Fruit fly (Drosophila melanogaster) whole organism, embryonic: Measurements from ENCODE around the gene CG31344.
A peak's percentile ranks its signal among the peaks of the same experiment; 100 is the strongest.

Experiments
- Antp ChIP-seq: fragments of 200-800 bp; sonication (Bioruptor generic); optimal IDR thresholded peaks from 3 replicates; lab custom pipeline; 2016; ENCODE audit warnings: missing biosample characterization, missing genetic modification characterization
- CG10366 ChIP-seq: fragments of 200-800 bp; sonication (Bioruptor generic); IDR thresholded peaks from 2 replicates; pipeline ENCODE4 v1.3.6; 2022; ENCODE audit warnings: missing biosample characterization, missing genetic modification characterization
- CG11456 ChIP-seq: fragments of 200-800 bp; sonication (Bioruptor generic); IDR thresholded peaks from 3 replicates; pipeline ENCODE4 v1.3.6; 2022; ENCODE audit warnings: missing biosample characterization, missing genetic modification characterization
- CG13287 ChIP-seq: fragments of 200-800 bp; sonication (Bioruptor generic); IDR thresholded peaks from 2 replicates; pipeline ENCODE4 v1.3.6; 2022; ENCODE audit warnings: missing biosample characterization, missing genetic modification characterization; ENCODE audit not compliant: partially characterized antibody
- CG14050 ChIP-seq: fragments of 200-800 bp; sonication (Bioruptor generic); IDR thresholded peaks from 3 replicates; pipeline ENCODE4 v1.3.6; 2022; ENCODE audit warnings: missing biosample characterization, missing genetic modification characterization
- CG14965 ChIP-seq: fragments of 200-800 bp; sonication (Bioruptor generic); optimal IDR thresholded peaks from 2 replicates; lab custom pipeline; 2016; ENCODE audit warnings: missing biosample characterization, missing genetic modification characterization, borderline replicate concordance
- CG1832 ChIP-seq: fragments of 200-800 bp; sonication (Bioruptor generic); optimal IDR thresholded peaks from 2 replicates; lab custom pipeline; 2017; ENCODE audit warnings: missing biosample characterization, mild to moderate bottlenecking, missing genetic modification characterization, inconsistent platforms
- CG2202 ChIP-seq: fragments of 200-800 bp; sonication (Bioruptor generic); optimal IDR thresholded peaks from 2 replicates; lab custom pipeline; 2018; ENCODE audit warnings: missing biosample characterization, mild to moderate bottlenecking, missing genetic modification characterization
- CG31441 ChIP-seq: fragments of 200-800 bp; sonication (Bioruptor generic); IDR thresholded peaks from 2 replicates; pipeline ENCODE4 v1.3.6; 2022; ENCODE audit warnings: missing biosample characterization, missing genetic modification characterization
- CG32772 ChIP-seq: fragments of 200-800 bp; sonication (Bioruptor generic); IDR thresholded peaks from 2 replicates; pipeline ENCODE4 v1.3.6; 2022; ENCODE audit warnings: missing biosample characterization, missing genetic modification characterization
- CG3407 ChIP-seq: fragments of 200-800 bp; sonication (Bioruptor generic); optimal IDR thresholded peaks from 2 replicates; lab custom pipeline; 2018; ENCODE audit warnings: missing biosample characterization, mild to moderate bottlenecking, missing genetic modification characterization
- CG4707 ChIP-seq: fragments of 200-800 bp; sonication (Bioruptor generic); optimal IDR thresholded peaks from 2 replicates; lab custom pipeline; 2018; ENCODE audit warnings: missing biosample characterization, mild to moderate bottlenecking, missing genetic modification characterization, moderate library complexity
- CG5953 ChIP-seq: fragments of 200-800 bp; sonication (Bioruptor generic); IDR thresholded peaks from 2 replicates; pipeline ENCODE4 v1.3.6; 2022; ENCODE audit warnings: missing biosample characterization, missing genetic modification characterization
- CG6791 ChIP-seq: fragments of 200-800 bp; sonication (Bioruptor generic); IDR thresholded peaks from 3 replicates; pipeline ENCODE4 v1.3.6; 2022; ENCODE audit warnings: missing biosample characterization, missing genetic modification characterization; ENCODE audit not compliant: partially characterized antibody
- CG7839 ChIP-seq: fragments of 200-800 bp; sonication (Bioruptor generic); optimal IDR thresholded peaks from 3 replicates; lab custom pipeline; 2018; ENCODE audit warnings: missing biosample characterization, mild to moderate bottlenecking, missing genetic modification characterization, moderate library complexity
- Deaf1 ChIP-seq: fragments of 200-800 bp; optimal IDR thresholded peaks from 3 replicates; lab custom pipeline; 2019; ENCODE audit warnings: missing biosample characterization, mild to moderate bottlenecking, missing genetic modification characterization, moderate library complexity
- Drgx ChIP-seq: fragments of 200-800 bp; sonication (Bioruptor generic); IDR thresholded peaks from 2 replicates; pipeline ENCODE4 v1.3.6; 2022; ENCODE audit warnings: missing biosample characterization, missing genetic modification characterization
- ERR ChIP-seq: fragments of 200-800 bp; sonication (Bioruptor generic); optimal IDR thresholded peaks from 2 replicates; lab custom pipeline; 2016; ENCODE audit warnings: missing biosample characterization, missing genetic modification characterization
- Fer2 ChIP-seq: fragments of 200-800 bp; sonication (Bioruptor generic); optimal IDR thresholded peaks from 2 replicates; lab custom pipeline; 2018; ENCODE audit warnings: missing biosample characterization, mild to moderate bottlenecking, missing genetic modification characterization, moderate library complexity
- HLH54F ChIP-seq: fragments of 200-800 bp; sonication (Bioruptor generic); optimal IDR thresholded peaks from 3 replicates; lab custom pipeline; 2016; ENCODE audit warnings: missing biosample characterization, missing genetic modification characterization
- Hey ChIP-seq: fragments of 200-800 bp; sonication (Bioruptor generic); optimal IDR thresholded peaks from 3 replicates; lab custom pipeline; 2018; ENCODE audit warnings: missing biosample characterization, mild to moderate bottlenecking, missing genetic modification characterization
- MTF-1 ChIP-seq: fragments of 200-800 bp; sonication (Bioruptor generic); optimal IDR thresholded peaks from 2 replicates; lab custom pipeline; 2018; ENCODE audit warnings: missing biosample characterization, mild to moderate bottlenecking, missing genetic modification characterization, borderline replicate concordance
- Opbp ChIP-seq: fragments of 200-800 bp; sonication (Bioruptor generic); IDR thresholded peaks from 3 replicates; pipeline ENCODE4 v1.3.6; 2022; ENCODE audit warnings: missing biosample characterization, missing genetic modification characterization; ENCODE audit not compliant: partially characterized antibody
- Ptx1 ChIP-seq: fragments of 200-800 bp; sonication (Bioruptor generic); IDR thresholded peaks from 2 replicates; pipeline ENCODE4 v1.3.6; 2022; ENCODE audit warnings: missing biosample characterization, missing genetic modification characterization
- Xbp1 ChIP-seq: fragments of 200-800 bp; sonication (Bioruptor generic); optimal IDR thresholded peaks from 3 replicates; lab custom pipeline; 2016; ENCODE audit warnings: missing biosample characterization, mild to moderate bottlenecking, missing genetic modification characterization
- ara ChIP-seq: fragments of 200-800 bp; sonication (Bioruptor generic); IDR thresholded peaks from 2 replicates; pipeline ENCODE4 v1.3.6; 2022; ENCODE audit warnings: missing biosample characterization, missing genetic modification characterization
- btn ChIP-seq: fragments of 200-800 bp; sonication (Bioruptor generic); optimal IDR thresholded peaks from 2 replicates; lab custom pipeline; 2016; ENCODE audit warnings: missing biosample characterization, missing genetic modification characterization
- chm ChIP-seq: fragments of 200-800 bp; sonication (Bioruptor generic); IDR thresholded peaks from 2 replicates; pipeline ENCODE4 v1.3.6; 2022; ENCODE audit warnings: missing biosample characterization, missing genetic modification characterization
- corto ChIP-seq: fragments of 200-800 bp; sonication (Bioruptor generic); optimal IDR thresholded peaks from 2 replicates; lab custom pipeline; 2016; ENCODE audit warnings: missing biosample characterization, mild to moderate bottlenecking, missing genetic modification characterization, moderate library complexity
- croc ChIP-seq: fragments of 200-800 bp; sonication (Bioruptor generic); conservative IDR thresholded peaks from 3 replicates; pipeline ENCODE4 v1.3.6; 2022; ENCODE audit warnings: missing biosample characterization, missing genetic modification characterization
- dmrt99B ChIP-seq: fragments of 200-800 bp; sonication (Bioruptor generic); optimal IDR thresholded peaks from 2 replicates; lab custom pipeline; 2018; ENCODE audit warnings: missing biosample characterization, mild to moderate bottlenecking, missing genetic modification characterization, moderate library complexity
- dysf ChIP-seq: fragments of 200-800 bp; sonication (Bioruptor generic); IDR thresholded peaks from 3 replicates; pipeline ENCODE4 v1.3.6; 2022; ENCODE audit warnings: missing biosample characterization, missing genetic modification characterization
- ftz-f1 ChIP-seq: fragments of 200-800 bp; sonication (Bioruptor generic); optimal IDR thresholded peaks from 2 replicates; lab custom pipeline; 2016; ENCODE audit warnings: missing biosample characterization, missing genetic modification characterization
- gt ChIP-seq: fragments of 200-800 bp; sonication (Bioruptor generic); IDR thresholded peaks from 2 replicates; pipeline ENCODE4 v1.3.6; 2022; ENCODE audit warnings: missing biosample characterization, missing genetic modification characterization
- hbn ChIP-seq: fragments of 200-800 bp; sonication (Bioruptor generic); IDR thresholded peaks from 2 replicates; pipeline ENCODE4 v1.3.6; 2022; ENCODE audit warnings: missing biosample characterization, missing genetic modification characterization; ENCODE audit not compliant: partially characterized antibody
- klu ChIP-seq: fragments of 200-800 bp; sonication (Bioruptor generic); IDR thresholded peaks from 2 replicates; pipeline ENCODE4 v1.3.6; 2022; ENCODE audit warnings: missing biosample characterization, missing genetic modification characterization
- knrl ChIP-seq: fragments of 200-800 bp; sonication (Bioruptor generic); IDR thresholded peaks from 3 replicates; pipeline ENCODE4 v1.3.6; 2022; ENCODE audit warnings: missing biosample characterization, missing genetic modification characterization; ENCODE audit not compliant: partially characterized antibody
- lab ChIP-seq: fragments of 200-800 bp; sonication (Bioruptor generic); optimal IDR thresholded peaks from 3 replicates; lab custom pipeline; 2017; ENCODE audit warnings: missing biosample characterization, missing genetic modification characterization, mild to moderate bottlenecking, moderate library complexity, missing genetic modification reagents
- lilli ChIP-seq: fragments of 200-800 bp; sonication (Bioruptor generic); optimal IDR thresholded peaks from 3 replicates; lab custom pipeline; 2016; ENCODE audit warnings: missing biosample characterization, missing genetic modification characterization
- oc ChIP-seq: fragments of 200-800 bp; sonication (Bioruptor generic); optimal IDR thresholded peaks from 2 replicates; lab custom pipeline; 2018; ENCODE audit warnings: missing biosample characterization, mild to moderate bottlenecking, missing genetic modification characterization, moderate library complexity
- otp ChIP-seq: fragments of 200-800 bp; sonication (Bioruptor generic); IDR thresholded peaks from 3 replicates; pipeline ENCODE4, ENCODE4 v1.3.6; 2022; ENCODE audit warnings: missing biosample characterization, missing genetic modification characterization
- run ChIP-seq: fragments of 200-800 bp; sonication (Bioruptor generic); optimal IDR thresholded peaks from 3 replicates; lab custom pipeline; 2018; ENCODE audit warnings: missing biosample characterization, mild to moderate bottlenecking, missing genetic modification characterization
- sisA ChIP-seq: fragments of 200-800 bp; sonication (Bioruptor generic); IDR thresholded peaks from 2 replicates; pipeline ENCODE4 v1.3.6; 2022; ENCODE audit warnings: missing biosample characterization, missing genetic modification characterization
- slp2 ChIP-seq: fragments of 200-800 bp; sonication (Bioruptor generic); optimal IDR thresholded peaks from 2 replicates; lab custom pipeline; 2016; ENCODE audit warnings: missing biosample characterization, missing genetic modification characterization
- tgo ChIP-seq: fragments of 200-800 bp; sonication (Bioruptor generic); IDR thresholded peaks from 3 replicates; pipeline ENCODE4 v1.3.6; 2022; ENCODE audit warnings: missing biosample characterization, missing genetic modification characterization
- tna ChIP-seq: fragments of 200-800 bp; sonication (Bioruptor generic); IDR thresholded peaks from 2 replicates; pipeline ENCODE4 v1.3.6; 2022; ENCODE audit warnings: missing biosample characterization, missing genetic modification characterization; ENCODE audit not compliant: partially characterized antibody
- tx ChIP-seq: fragments of 200-800 bp; sonication (Bioruptor generic); optimal IDR thresholded peaks from 2 replicates; lab custom pipeline; 2016; ENCODE audit warnings: missing biosample characterization, missing genetic modification characterization
- unpg ChIP-seq: fragments of 200-800 bp; sonication (Bioruptor generic); optimal IDR thresholded peaks from 3 replicates; lab custom pipeline; 2018; ENCODE audit warnings: missing biosample characterization, mild to moderate bottlenecking, missing genetic modification characterization, moderate library complexity
- zen ChIP-seq: fragments of 200-800 bp; sonication (Bioruptor generic); optimal IDR thresholded peaks from 3 replicates; lab custom pipeline; 2018; ENCODE audit warnings: missing biosample characterization, mild to moderate bottlenecking, missing genetic modification characterization, moderate library complexity
- zf30C ChIP-seq: fragments of 200-800 bp; sonication (Bioruptor generic); optimal IDR thresholded peaks from 3 replicates; lab custom pipeline; 2018; ENCODE audit warnings: missing biosample characterization, mild to moderate bottlenecking, missing genetic modification characterization

The CG31344 gene

dm6 chr3R:15213362-15213989 is 11.7 kb downstream of the CG31344 start, which contains the start of the genes CG6654 and CG4210 (continued):
- no peak for TF ChIP-seq MTF-1 (GFP tag; lab: Kevin White, UChicago)
- no peak for TF ChIP-seq CG14050
- no peak for TF ChIP-seq gt (GFP tag; lab: Robert Waterston, UW)
- no peak for TF ChIP-seq CG32772 (GFP tag; lab: Robert Waterston, UW)
- no peak for TF ChIP-seq lab (GFP tag; lab: Kevin White, UChicago)
- no peak for TF ChIP-seq ERR (GFP tag; lab: Kevin White, UChicago)
- TF ChIP-seq Drgx: no peak
- no peak for TF ChIP-seq croc
- no peak for TF ChIP-seq tx (GFP tag; lab: Kevin White, UChicago)
- TF ChIP-seq CG11456: no peak
- TF ChIP-seq zf30C (GFP tag; lab: Kevin White, UChicago): no peak
- 0 out of 2 replicates have a peak, but pooled peaks have one; percentile 9 for TF ChIP-seq chm
- no peak; the same call in 2 of the 3 replicates for TF ChIP-seq dysf (GFP tag; lab: Robert Waterston, UW)
- TF ChIP-seq sisA (GFP tag; lab: Robert Waterston, UW): no peak
- TF ChIP-seq ara (GFP tag; lab: Robert Waterston, UW): no peak
- no peak for TF ChIP-seq CG1832 (GFP tag; lab: Kevin White, UChicago)
- no peak for TF ChIP-seq klu (GFP tag; lab: Robert Waterston, UW)
- TF ChIP-seq CG2202: no peak
- no peak for TF ChIP-seq oc
- no peak for TF ChIP-seq CG7839 (tag; lab: Kevin White, UChicago)
- no peak for TF ChIP-seq CG4707 (GFP tag; lab: Kevin White, UChicago)
- TF ChIP-seq unpg (GFP tag; lab: Kevin White, UChicago): no peak
- TF ChIP-seq lilli (GFP tag; lab: Kevin White, UChicago): peak; percentile 31
- TF ChIP-seq corto (GFP tag; lab: Kevin White, UChicago): no peak
- no peak for TF ChIP-seq Antp (GFP tag; lab: Kevin White, UChicago)
- TF ChIP-seq CG13287: peak; percentile 83
- TF ChIP-seq Opbp (GFP tag; lab: Robert Waterston, UW): peak; percentile 53; the same call in 2 of the 3 replicates
- no peak for TF ChIP-seq btn (GFP tag; lab: Kevin White, UChicago)
- TF ChIP-seq Xbp1 (GFP tag; lab: Kevin White, UChicago): no peak
- TF ChIP-seq Deaf1 (tag; lab: Kevin White, UChicago): no peak
- no peak for TF ChIP-seq run (tag; lab: Kevin White, UChicago)
- no peak for TF ChIP-seq CG3407 (GFP tag; lab: Kevin White, UChicago)
- TF ChIP-seq ftz-f1 (GFP tag; lab: Kevin White, UChicago): peak; percentile 38
- TF ChIP-seq knrl (GFP tag; lab: Robert Waterston, UW): peak; percentile 58; the same call in 2 of the 3 replicates
- TF ChIP-seq tna (GFP tag; lab: Robert Waterston, UW): no peak
- peak; percentile 64 for TF ChIP-seq CG31441 (GFP tag; lab: Robert Waterston, UW)
- TF ChIP-seq slp2 (GFP tag; lab: Kevin White, UChicago): no peak
- TF ChIP-seq CG10366 (GFP tag; lab: Robert Waterston, UW): no peak
- no peak for TF ChIP-seq HLH54F (GFP tag; lab: Kevin White, UChicago)
- no peak for TF ChIP-seq CG5953 (GFP tag; lab: Robert Waterston, UW)
- TF ChIP-seq dmrt99B (tag; lab: Kevin White, UChicago): no peak
- no peak for TF ChIP-seq otp
- no peak for TF ChIP-seq tgo
- peak; percentile 39 for TF ChIP-seq hbn (GFP tag; lab: Robert Waterston, UW)
- TF ChIP-seq zen: peak; percentile 36
- no peak for TF ChIP-seq CG14965 (GFP tag; lab: Kevin White, UChicago)
- TF ChIP-seq Fer2 (tag; lab: Kevin White, UChicago): no peak
- no peak for TF ChIP-seq CG6791
- TF ChIP-seq Hey (tag; lab: Kevin White, UChicago): no peak
- TF ChIP-seq Ptx1 (GFP tag; lab: Robert Waterston, UW): no peak
